Fruit fly (Drosophila melanogaster) ovary, adult (tissue): ENCODE results near the gene CG2116.
A peak's percentile ranks its signal among the peaks of the same experiment; 100 is the strongest.

ENCODE experiments used
- CG17801 ChIP-seq: fragments of 200-800 bp; optimal IDR thresholded peaks from 2 replicates; lab custom pipeline; 2019; ENCODE audit warnings: missing biosample characterization, mild to moderate bottlenecking, missing genetic modification characterization, moderate library complexity; ENCODE audit not compliant: partially characterized antibody

The CG2116 gene

dm6 chrX:8162692-8163091 lies 33.1 kb downstream of the CG2116 start, which contains the start of gene CG10761:
Gene CG10761 (minus strand): TSS chrX:8162792.
- no peak for TF ChIP-seq CG17801 (GFP tag; lab: Kevin White, UChicago)

dm6 chrX:8163452-8163851 lies 33.8 kb downstream of the CG2116 start:
- no peak for TF ChIP-seq CG17801 (GFP tag; lab: Kevin White, UChicago)

DNA sequence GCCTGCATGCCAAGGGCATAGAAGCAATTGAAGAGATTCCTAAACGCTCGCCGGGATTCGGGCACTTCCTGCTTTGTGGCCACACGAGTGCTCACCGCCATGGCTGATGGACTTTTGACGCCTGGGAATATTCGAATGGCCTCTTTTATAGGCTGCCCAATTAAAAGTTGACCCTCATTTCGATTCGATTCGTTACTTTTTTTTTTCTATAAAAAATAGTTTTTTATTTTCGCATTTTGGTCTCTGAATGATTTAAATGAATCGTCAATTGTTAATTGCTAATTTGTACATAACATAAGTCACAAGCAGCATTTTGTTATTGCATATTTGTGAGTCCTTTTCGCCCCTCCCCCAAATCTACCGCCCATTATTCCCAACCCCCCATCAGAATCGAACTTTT lies 36.0 kb downstream of the CG2116 start, which contains the start of gene Or7a:
Gene Or7a (minus strand): TSS at position 101 of the 400 bp plus-strand sequence.
- TF ChIP-seq CG17801 (GFP tag; lab: Kevin White, UChicago) = no peak

DNA sequence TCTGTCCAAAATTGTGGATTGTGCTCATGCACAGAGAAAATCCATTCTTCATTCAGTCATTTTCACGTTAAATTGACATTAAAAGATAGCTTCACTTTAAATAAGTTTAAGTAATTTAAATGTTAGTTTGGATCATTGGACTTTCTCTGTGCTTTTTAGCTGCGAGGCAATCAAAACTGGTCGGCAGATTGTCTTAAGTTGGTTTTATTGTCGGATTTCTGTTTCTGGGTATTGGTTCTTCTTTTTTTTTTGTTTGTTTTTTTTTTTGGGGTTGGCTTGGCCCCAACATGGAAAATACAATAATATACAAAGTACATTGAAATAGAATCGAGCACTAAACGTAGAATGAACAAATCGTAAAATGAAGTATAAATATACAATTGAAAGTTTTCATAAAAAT lies 40.6 kb downstream of the CG2116 start, which contains the start of gene CG2278:
Gene CG2278 (minus strand): TSS at position 101 of the 400 bp plus-strand sequence.
- no peak for TF ChIP-seq CG17801 (GFP tag; lab: Kevin White, UChicago)

DNA sequence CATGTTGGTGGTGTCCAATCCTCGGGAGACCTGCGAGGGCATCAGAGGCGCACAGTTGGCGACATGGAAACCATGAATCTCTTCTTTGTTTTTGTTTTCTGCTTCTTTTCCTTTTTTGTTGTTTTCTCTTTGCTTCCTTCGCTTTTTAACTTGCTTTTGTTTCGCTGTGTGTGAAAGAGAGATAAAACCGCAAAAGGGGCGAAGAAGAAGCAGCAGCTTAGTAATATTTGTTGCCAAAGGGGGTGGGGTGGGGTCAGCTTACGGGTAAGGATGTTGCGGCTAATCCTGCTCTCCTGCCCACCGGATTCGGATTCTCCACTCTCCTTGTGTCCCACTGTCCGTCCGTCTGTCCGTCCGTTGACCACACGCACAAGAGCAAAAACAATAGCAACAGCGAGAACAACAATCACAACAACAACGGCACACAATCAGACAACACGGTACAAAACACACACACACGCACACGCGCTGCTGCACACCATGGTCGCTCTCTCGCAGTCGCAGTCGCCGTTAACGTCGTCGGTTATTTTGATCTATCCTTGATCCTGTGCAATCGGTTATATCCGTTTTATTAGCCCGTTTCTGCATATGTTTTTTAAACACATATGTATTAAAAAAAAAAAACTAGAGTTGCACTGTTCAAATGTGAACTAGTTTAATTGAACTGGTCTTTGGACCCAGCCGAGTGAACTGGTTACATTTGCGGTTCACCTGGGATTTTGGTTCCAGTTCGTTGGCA lies 46.8 kb downstream of the CG2116 start:
- TF ChIP-seq CG17801 (GFP tag; lab: Kevin White, UChicago) = peak; percentile 18

- TF ChIP-seq CG17801 (GFP tag; lab: Kevin White, UChicago) = no peak
Observed at dm6 chrX:8177030-8177349, 47.4 kb downstream of the CG2116 start, which contains the start of gene slpr. Gene slpr (minus strand): TSS chrX:8177185.

- no peak for TF ChIP-seq CG17801 (GFP tag; lab: Kevin White, UChicago)
Observed at dm6 chrX:8177742-8178141, 48.1 kb downstream of the CG2116 start.

DNA sequence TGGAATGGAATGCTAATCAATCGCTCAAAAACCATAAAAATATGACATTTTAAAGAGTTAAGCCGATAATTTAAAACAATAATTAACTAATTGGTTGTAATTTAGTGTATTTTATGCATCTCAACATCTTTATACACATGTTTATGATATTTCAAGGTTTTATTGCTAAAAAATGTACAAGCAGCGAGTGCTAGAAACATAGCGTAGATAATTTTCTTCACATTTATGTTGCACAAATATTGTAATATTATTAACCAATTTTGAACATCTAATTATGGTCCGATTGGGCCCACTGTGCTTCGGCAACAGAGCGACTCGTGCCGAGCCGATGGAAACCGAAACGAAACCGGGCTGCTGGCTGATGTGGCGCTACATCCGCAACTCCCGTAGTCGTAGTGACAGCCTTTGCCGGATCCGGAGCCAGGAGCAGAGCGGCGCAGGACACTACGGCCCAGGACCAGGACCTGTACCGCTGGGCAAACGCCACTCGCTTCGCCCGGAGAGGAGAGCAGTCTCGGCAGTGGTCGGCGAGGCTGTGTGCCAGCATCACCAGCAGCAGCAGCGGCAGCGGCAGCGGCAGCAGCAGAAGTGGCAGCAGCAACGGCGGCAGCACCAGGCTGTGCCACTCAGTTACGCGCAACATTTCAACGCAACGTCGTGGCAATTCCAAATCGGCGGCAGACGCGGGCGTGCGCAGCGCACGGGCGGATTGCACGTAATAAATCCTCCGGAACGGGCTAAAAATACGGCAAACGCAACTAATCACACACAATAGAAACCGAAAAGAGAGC lies 48.7 kb downstream of the CG2116 start, which contains the start of gene sdt:
Gene sdt (plus strand): TSS at position 385 of the 791 bp plus-strand sequence.
- no peak for TF ChIP-seq CG17801 (GFP tag; lab: Kevin White, UChicago)

dm6 chrX:8178989-8179388 lies 49.4 kb downstream of the CG2116 start:
- TF ChIP-seq CG17801 (GFP tag; lab: Kevin White, UChicago) = no peak

dm6 chrX:8179858-8180257 lies 50.2 kb downstream of the CG2116 start:
- no peak for TF ChIP-seq CG17801 (GFP tag; lab: Kevin White, UChicago)
